Worm (Caenorhabditis elegans) whole organism, late embryonic: ENCODE results near the gene C36B7.3.

ENCODE experiments used
- C08G9.2 ChIP-seq: sonication (generic microtip); optimal IDR thresholded peaks from 2 replicates; lab custom pipeline; 2016; ENCODE audit warnings: mild to moderate bottlenecking, missing genetic modification characterization, moderate library complexity, missing compliant biosample characterization
- C38D4.7 ChIP-seq: fragments of 200-800 bp; sonication (Bioruptor generic); optimal IDR thresholded peaks from 2 replicates; lab custom pipeline; 2018; ENCODE audit warnings: mild to moderate bottlenecking, missing genetic modification characterization, moderate library complexity, missing compliant biosample characterization
- K02D7.2 ChIP-seq: sonication (generic microtip); optimal IDR thresholded peaks from 2 replicates; lab custom pipeline; 2017; ENCODE audit warnings: mild to moderate bottlenecking, missing genetic modification characterization, missing compliant biosample characterization
- K09A11.1 ChIP-seq: sonication (generic microtip); optimal IDR thresholded peaks from 2 replicates; lab custom pipeline; 2017; ENCODE audit warnings: antibody characterized with exemption, mild to moderate bottlenecking, missing genetic modification characterization, missing compliant biosample characterization; ENCODE audit not compliant: insufficient read depth
- T23F11.4 ChIP-seq: fragments of 200-800 bp; sonication (Bioruptor generic); optimal IDR thresholded peaks from 2 replicates; lab custom pipeline; 2018; ENCODE audit warnings: mild to moderate bottlenecking, missing genetic modification characterization, missing compliant biosample characterization
- Y22D7AL.16 ChIP-seq: sonication (generic microtip); optimal IDR thresholded peaks from 2 replicates; lab custom pipeline; 2016; ENCODE audit warnings: missing genetic modification characterization, missing compliant biosample characterization
- ahr-1 ChIP-seq: sonication (generic microtip); optimal IDR thresholded peaks from 2 replicates; lab custom pipeline; 2016; ENCODE audit warnings: missing genetic modification characterization, missing compliant biosample characterization
- ama-1 ChIP-seq: fragments of 150-350 bp; optimal IDR thresholded peaks from 2 replicates; lab custom pipeline; 2014
- ceh-14 ChIP-seq: sonication (generic microtip); optimal IDR thresholded peaks from 2 replicates; lab custom pipeline; 2016; ENCODE audit warnings: missing genotype, missing genetic modification characterization, missing compliant biosample characterization
- ceh-18 ChIP-seq: sonication (generic microtip); optimal IDR thresholded peaks from 2 replicates; lab custom pipeline; 2016; ENCODE audit warnings: missing genetic modification characterization, missing compliant biosample characterization
- ceh-2 ChIP-seq: sonication (generic microtip); optimal IDR thresholded peaks from 2 replicates; lab custom pipeline; 2016; ENCODE audit warnings: missing genotype, missing genetic modification characterization, missing compliant biosample characterization
- ceh-22 ChIP-seq: sonication (generic microtip); optimal IDR thresholded peaks from 2 replicates; lab custom pipeline; 2017; ENCODE audit warnings: missing biosample characterization, missing genetic modification characterization
- ceh-30 ChIP-seq: fragments of 150-350 bp; optimal IDR thresholded peaks from 2 replicates; lab custom pipeline; 2014; ENCODE audit warnings: missing biosample characterization, missing genetic modification characterization
- ceh-31 ChIP-seq: sonication (generic microtip); optimal IDR thresholded peaks from 2 replicates; lab custom pipeline; 2016; ENCODE audit warnings: missing genetic modification characterization, missing compliant biosample characterization
- ceh-45 ChIP-seq: fragments of 200-800 bp; sonication (Bioruptor generic); IDR thresholded peaks from 2 replicates; pipeline ENCODE4 v1.3.6; 2022; ENCODE audit warnings: missing genetic modification reagents, missing genetic modification characterization, missing compliant biosample characterization
- ceh-9 ChIP-seq: sonication (generic microtip); optimal IDR thresholded peaks from 2 replicates; lab custom pipeline; 2016; ENCODE audit warnings: mild to moderate bottlenecking, missing genetic modification characterization, inconsistent platforms, missing compliant biosample characterization
- che-1 ChIP-seq: sonication (generic microtip); optimal IDR thresholded peaks from 2 replicates; lab custom pipeline; 2016; ENCODE audit warnings: mild to moderate bottlenecking, missing genetic modification characterization, missing compliant biosample characterization
- dmd-4 ChIP-seq: sonication (generic microtip); optimal IDR thresholded peaks from 2 replicates; lab custom pipeline; 2016; ENCODE audit warnings: borderline replicate concordance, missing genetic modification characterization, missing compliant biosample characterization
- elt-2 ChIP-seq: sonication (generic microtip); optimal IDR thresholded peaks from 2 replicates; lab custom pipeline; 2016; ENCODE audit warnings: missing genetic modification reagents, missing genetic modification characterization, missing compliant biosample characterization
- ets-4 ChIP-seq: sonication (generic microtip); optimal IDR thresholded peaks from 2 replicates; lab custom pipeline; 2016; ENCODE audit warnings: missing genetic modification characterization, missing compliant biosample characterization
- eyg-1 ChIP-seq: sonication (generic microtip); optimal IDR thresholded peaks from 2 replicates; lab custom pipeline; 2016; ENCODE audit warnings: missing genotype, missing genetic modification characterization, missing compliant biosample characterization
- gmeb-2 ChIP-seq: sonication (generic microtip); optimal IDR thresholded peaks from 2 replicates; lab custom pipeline; 2016; ENCODE audit warnings: missing genetic modification characterization, inconsistent platforms, missing compliant biosample characterization
- hlh-15 ChIP-seq: sonication (generic microtip); optimal IDR thresholded peaks from 2 replicates; lab custom pipeline; 2016; ENCODE audit warnings: missing genetic modification characterization, missing compliant biosample characterization
- hlh-30 ChIP-seq: sonication (generic microtip); optimal IDR thresholded peaks from 2 replicates; lab custom pipeline; 2017; ENCODE audit warnings: antibody characterized with exemption, missing genetic modification characterization, missing compliant biosample characterization; ENCODE audit not compliant: insufficient read depth
- madf-2 ChIP-seq: sonication (generic microtip); optimal IDR thresholded peaks from 2 replicates; lab custom pipeline; 2017; ENCODE audit warnings: missing genetic modification characterization, missing compliant biosample characterization
- mec-3 ChIP-seq: sonication (generic microtip); optimal IDR thresholded peaks from 2 replicates; lab custom pipeline; 2016; ENCODE audit warnings: borderline replicate concordance, missing genetic modification characterization, missing compliant biosample characterization
- nfya-1 ChIP-seq: sonication (generic microtip); optimal IDR thresholded peaks from 2 replicates; lab custom pipeline; 2017; ENCODE audit warnings: missing genetic modification characterization, mild to moderate bottlenecking, missing compliant biosample characterization, antibody characterized with exemption, moderate library complexity
- pat-9 ChIP-seq: fragments of 200-800 bp; sonication (Bioruptor generic); optimal IDR thresholded peaks from 2 replicates; lab custom pipeline; 2018; ENCODE audit warnings: mild to moderate bottlenecking, missing genetic modification characterization, moderate library complexity, missing compliant biosample characterization
- pax-1 ChIP-seq: fragments of 150-350 bp; optimal IDR thresholded peaks from 2 replicates; lab custom pipeline; 2014; ENCODE audit warnings: missing biosample characterization, missing genetic modification characterization
- pha-2 ChIP-seq: sonication (generic microtip); optimal IDR thresholded peaks from 2 replicates; lab custom pipeline; 2017; ENCODE audit warnings: mild to moderate bottlenecking, missing genetic modification characterization, missing compliant biosample characterization
- pha-4 ChIP-seq: fragments of 150-350 bp; optimal IDR thresholded peaks from 2 replicates; lab custom pipeline; 2018; ENCODE audit warnings: missing biosample characterization, missing genetic modification reagents, missing genetic modification characterization
- pqm-1 ChIP-seq: sonication (generic microtip); optimal IDR thresholded peaks from 2 replicates; lab custom pipeline; 2016; ENCODE audit warnings: missing genetic modification characterization, missing compliant biosample characterization
- pros-1 ChIP-seq: fragments of 150-350 bp; optimal IDR thresholded peaks from 2 replicates; lab custom pipeline; 2014; ENCODE audit warnings: missing biosample characterization, missing genetic modification reagents, missing genetic modification characterization
- ref-2 ChIP-seq: sonication (generic microtip); optimal IDR thresholded peaks from 2 replicates; lab custom pipeline; 2016; ENCODE audit warnings: missing genetic modification characterization, missing compliant biosample characterization
- rnt-1 ChIP-seq: sonication (generic microtip); optimal IDR thresholded peaks from 2 replicates; lab custom pipeline; 2016; ENCODE audit warnings: missing genetic modification characterization, missing compliant biosample characterization
- sox-4 ChIP-seq: sonication (generic microtip); optimal IDR thresholded peaks from 2 replicates; lab custom pipeline; 2017; ENCODE audit warnings: mild to moderate bottlenecking, missing genetic modification characterization, inconsistent platforms, missing compliant biosample characterization
- tbx-2 ChIP-seq: sonication (generic microtip); optimal IDR thresholded peaks from 2 replicates; lab custom pipeline; 2016; ENCODE audit warnings: missing genetic modification characterization, missing compliant biosample characterization
- tbx-7 ChIP-seq: sonication (generic microtip); optimal IDR thresholded peaks from 2 replicates; lab custom pipeline; 2016; ENCODE audit warnings: missing genotype, missing genetic modification characterization, missing compliant biosample characterization
- ttx-3 ChIP-seq: sonication (generic microtip); optimal IDR thresholded peaks from 2 replicates; lab custom pipeline; 2016; ENCODE audit warnings: missing genetic modification reagents, missing genetic modification characterization, missing compliant biosample characterization
- unc-42 ChIP-seq: sonication (generic microtip); optimal IDR thresholded peaks from 2 replicates; lab custom pipeline; 2016; ENCODE audit warnings: missing genotype, missing genetic modification characterization, missing compliant biosample characterization
- unc-55 ChIP-seq: sonication (generic microtip); optimal IDR thresholded peaks from 2 replicates; lab custom pipeline; 2017; ENCODE audit warnings: missing biosample characterization, missing genetic modification reagents, missing genetic modification characterization
- unc-86 ChIP-seq: sonication (generic microtip); optimal IDR thresholded peaks from 2 replicates; lab custom pipeline; 2016; ENCODE audit warnings: missing genetic modification characterization, missing compliant biosample characterization
- zip-5 ChIP-seq: sonication (generic microtip); optimal IDR thresholded peaks from 2 replicates; lab custom pipeline; 2016; ENCODE audit warnings: missing genetic modification characterization, missing compliant biosample characterization

The C36B7.3 gene

DNA sequence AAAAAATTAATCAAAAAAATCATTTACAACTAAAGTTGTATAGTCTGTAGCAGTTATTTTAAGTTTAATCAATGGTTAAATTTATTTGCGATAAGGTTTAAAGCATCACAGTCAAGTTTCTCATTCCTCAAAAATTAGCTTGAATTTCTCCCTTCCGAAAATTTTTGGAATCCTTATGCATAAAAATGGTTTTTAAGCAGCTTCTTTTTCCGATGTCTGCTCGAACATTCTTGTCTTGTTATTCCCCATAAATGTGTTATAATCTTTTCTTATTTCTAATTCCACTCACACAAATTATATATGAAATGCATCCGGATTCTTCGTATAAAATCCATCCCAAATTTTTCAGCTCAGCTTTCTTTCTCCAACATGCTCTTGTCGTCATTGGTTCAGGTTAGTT, at the start of gene C36B7.3:
TSS of gene C36B7.3 (plus strand) at position 301 of the 400 bp plus-strand sequence.
- no peak for TF ChIP-seq eyg-1 (tag; lab: Kevin White, UChicago)
- TF ChIP-seq pros-1 = no peak
- TF ChIP-seq unc-42 (tag; lab: Kevin White, UChicago) = no peak
- TF ChIP-seq ceh-14 (tag; lab: Kevin White, UChicago) = no peak
- TF ChIP-seq unc-86 = no peak
- TF ChIP-seq pax-1 (tag; lab: Kevin White, UChicago) = no peak

ce11 chrX:7057357-7057756, 44.2 kb upstream of the C36B7.3 start, which contains the start of gene B0403.5:
Gene B0403.5, plus strand, starts transcription at chrX:7057724.
- TF ChIP-seq pat-9 = no peak
- TF ChIP-seq, all 69 proteins: peak for 0

ce11 chrX:7061265-7061664, 40.3 kb upstream of the C36B7.3 start:
- TF ChIP-seq dmd-4 (tag; lab: Kevin White, UChicago) (no peak), ama-1 (lab: Kevin White, UChicago) (no peak), zip-5 (tag; lab: Kevin White, UChicago) (no peak), ceh-45 (GFP tag; lab: Robert Waterston, UW) (no peak), ceh-14 (tag; lab: Kevin White, UChicago) (no peak), C08G9.2 (tag; lab: Kevin White, UChicago) (no peak), nfya-1 (tag; lab: Kevin White, UChicago) (no peak), K02D7.2 (tag; lab: Kevin White, UChicago) (no peak), pqm-1 (tag; lab: Kevin White, UChicago) (no peak), ceh-18 (tag; lab: Kevin White, UChicago) (no peak), ttx-3 (no peak), ets-4 (no peak), eyg-1 (tag; lab: Kevin White, UChicago) (no peak), elt-2 (tag; lab: Kevin White, UChicago) (no peak), ceh-30 (tag; lab: Kevin White, UChicago) (no peak), C38D4.7 (no peak), K09A11.1 (tag; lab: Kevin White, UChicago) (no peak), ceh-22 (tag; lab: Kevin White, UChicago) (no peak), madf-2 (tag; lab: Kevin White, UChicago) (no peak), pha-2 (tag; lab: Kevin White, UChicago) (no peak)

DNA sequence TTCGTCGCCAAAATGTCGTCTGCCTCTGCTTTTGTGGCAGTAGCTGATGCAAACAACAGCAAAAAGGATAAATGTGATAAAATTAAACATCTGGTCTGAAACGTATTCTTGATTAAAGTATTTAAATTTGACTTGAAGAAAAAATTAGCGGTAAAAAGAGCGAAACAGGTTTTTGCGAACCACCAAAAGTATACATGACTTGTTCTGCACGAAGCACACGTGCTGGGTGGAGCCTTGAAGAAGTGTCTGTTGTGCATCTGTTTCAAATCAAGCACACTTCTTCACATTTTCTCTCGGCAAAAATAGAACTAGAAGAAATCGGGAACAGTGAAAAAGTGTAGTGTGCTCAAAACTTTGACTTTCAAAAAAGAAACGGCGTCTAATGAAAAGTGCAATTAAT, 38.3 kb upstream of the C36B7.3 start, which contains the start of gene B0403.3:
TSS of gene B0403.3 (minus strand) at position 101 of the 400 bp plus-strand sequence.
- TF ChIP-seq nfya-1 (tag; lab: Kevin White, UChicago) (no peak), unc-55 (GFP tag; lab: Kevin White, UChicago) (no peak), pat-9 (no peak), pha-4 (tag; lab: Kevin White, UChicago) (no peak), sox-4 (no peak), ama-1 (lab: Kevin White, UChicago) (no peak), hlh-30 (tag; lab: Kevin White, UChicago) (no peak), gmeb-2 (tag; lab: Kevin White, UChicago) (no peak), pqm-1 (tag; lab: Kevin White, UChicago) (no peak), ahr-1 (no peak), che-1 (tag; lab: Kevin White, UChicago) (no peak), ceh-2 (tag; lab: Kevin White, UChicago) (no peak), mec-3 (tag; lab: Kevin White, UChicago) (no peak)

ce11 chrX:7066003-7066402, 35.6 kb upstream of the C36B7.3 start:
- no peak for TF ChIP-seq ceh-45 (GFP tag; lab: Robert Waterston, UW)
- TF ChIP-seq elt-2 (tag; lab: Kevin White, UChicago) = no peak
- TF ChIP-seq Y22D7AL.16 (tag; lab: Kevin White, UChicago) = no peak
- no peak for TF ChIP-seq eyg-1 (tag; lab: Kevin White, UChicago)
- TF ChIP-seq rnt-1 (tag; lab: Kevin White, UChicago) = no peak
- TF ChIP-seq ceh-9 = no peak
- no peak for TF ChIP-seq ceh-31 (tag; lab: Kevin White, UChicago)
- no peak for TF ChIP-seq C38D4.7
- TF ChIP-seq tbx-7 (tag; lab: Kevin White, UChicago) = no peak
- TF ChIP-seq sox-4 = no peak
- no peak for TF ChIP-seq pat-9
- TF ChIP-seq hlh-15 (tag; lab: Kevin White, UChicago) = no peak
- no peak for TF ChIP-seq unc-86
- TF ChIP-seq tbx-2 (tag; lab: Kevin White, UChicago) = no peak
- no peak for TF ChIP-seq T23F11.4 (GFP tag; lab: Kevin White, UChicago)
- no peak for TF ChIP-seq dmd-4 (tag; lab: Kevin White, UChicago)
- TF ChIP-seq ref-2 = no peak
- TF ChIP-seq pha-2 (tag; lab: Kevin White, UChicago) = no peak
